4 worm cellular contexts compared by ENCODE assay signal in the genomic region with DNA sequence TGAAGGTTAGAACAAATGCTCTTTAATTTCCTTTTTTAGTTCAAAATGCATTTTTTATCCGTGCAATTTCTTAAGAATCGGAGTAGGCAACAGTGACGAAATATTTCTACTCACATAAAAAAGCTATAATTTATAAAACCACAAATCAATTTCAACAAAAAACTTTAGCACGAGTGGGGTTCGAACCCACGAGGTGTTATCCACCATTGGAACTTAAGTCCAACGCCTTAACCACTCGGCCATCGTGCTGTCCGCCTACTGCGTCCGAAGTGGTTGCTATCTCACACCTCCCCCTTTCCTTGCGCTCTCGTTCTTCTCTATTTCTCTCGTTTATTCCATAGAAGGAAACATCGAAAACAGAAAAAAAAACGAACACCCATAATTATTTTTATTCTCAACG.
A peak's percentile ranks its signal among the peaks of the same experiment; 100 is the strongest.
TF ChIP-seq lines count a peak whose summit lies in the region.

No protein-coding gene starts in this region.

TF ChIP-seq in whole organism, L2 larva, 48 proteins besides CTCF, POLR2A, EP300 and RAD21 (continued from another document):
- TF ChIP-seq zag-1 (tag; optimal IDR thresholded peaks at IDR 0.05; lab: Kevin White, UChicago) (peak; percentile 60), lin-11 (tag; optimal IDR thresholded peaks at IDR 0.05; lab: Kevin White, UChicago) (peak; percentile 50), aly-2 (tag; optimal IDR thresholded peaks at IDR 0.05; lab: Kevin White, UChicago) (no peak), ztf-4 (tag; optimal IDR thresholded peaks at IDR 0.05; lab: Kevin White, UChicago) (peak; percentile 29), nhr-23 (tag; optimal IDR thresholded peaks at IDR 0.05; lab: Kevin White, UChicago) (no peak), unc-39 (tag; optimal IDR thresholded peaks at IDR 0.05; lab: Kevin White, UChicago) (no peak), sem-4 (tag; optimal IDR thresholded peaks at IDR 0.05; lab: Kevin White, UChicago) (peak; percentile 15), crh-2 (tag; optimal IDR thresholded peaks at IDR 0.05; lab: Kevin White, UChicago) (peak; percentile 65), lsy-2 (tag; optimal IDR thresholded peaks at IDR 0.05; lab: Kevin White, UChicago) (no peak), ztf-1 (GFP tag; conservative IDR thresholded peaks at IDR 0.05; lab: Robert Waterston, UW) (no peak), mab-5 (tag; optimal IDR thresholded peaks at IDR 0.05; lab: Kevin White, UChicago) (peak; percentile 11), mbf-1 (tag; optimal IDR thresholded peaks at IDR 0.05; lab: Kevin White, UChicago) (no peak), egl-27 (tag; optimal IDR thresholded peaks at IDR 0.05; lab: Kevin White, UChicago) (peak; percentile 55), nhr-25 (tag; optimal IDR thresholded peaks at IDR 0.05; lab: Kevin White, UChicago) (no peak), lin-13 (GFP tag; optimal IDR thresholded peaks at IDR 0.05; lab: Kevin White, UChicago) (peak; percentile 75), nhr-237 (tag; optimal IDR thresholded peaks at IDR 0.05; lab: Kevin White, UChicago) (no peak), nhr-21 (tag; optimal IDR thresholded peaks at IDR 0.05; lab: Kevin White, UChicago) (peak; percentile 35), R02D3.7 (tag; optimal IDR thresholded peaks at IDR 0.05; lab: Kevin White, UChicago) (no peak)

TF ChIP-seq in whole organism, L4 larva, 104 proteins besides CTCF, POLR2A, EP300 and RAD21 (continued from another document and continues in another):
- TF ChIP-seq F49E8.2 (tag; optimal IDR thresholded peaks at IDR 0.05; lab: Kevin White, UChicago; ENCODE audit: borderline replicate concordance): no peak
- TF ChIP-seq nhr-28 (tag; optimal IDR thresholded peaks at IDR 0.05; lab: Kevin White, UChicago): no peak
- TF ChIP-seq hmg-1.1 (GFP tag; IDR thresholded peaks at IDR 0.05; lab: Robert Waterston, UW): peak; percentile 96
- peak; percentile 72 for TF ChIP-seq spr-1 (tag; optimal IDR thresholded peaks at IDR 0.05; lab: Kevin White, UChicago)
- no peak for TF ChIP-seq lsy-2 (tag; optimal IDR thresholded peaks at IDR 0.05; lab: Kevin White, UChicago)
- peak; percentile 95 for TF ChIP-seq vab-7 (GFP tag; IDR thresholded peaks at IDR 0.05; lab: Robert Waterston, UW)
- TF ChIP-seq hlh-30 (tag; optimal IDR thresholded peaks at IDR 0.05; lab: Kevin White, UChicago; ENCODE audit: insufficient read depth): peak; percentile 81
- TF ChIP-seq T26A8.4 (GFP tag; IDR thresholded peaks at IDR 0.05; lab: Robert Waterston, UW): no peak; the same call in none of the 2 replicates
- TF ChIP-seq mep-1 (tag; optimal IDR thresholded peaks at IDR 0.05; lab: Kevin White, UChicago): no peak
- TF ChIP-seq pha-4 (GFP tag; IDR thresholded peaks at IDR 0.05; lab: Robert Waterston, UW): peak; percentile 95
- no peak for TF ChIP-seq pha-4 (tag; optimal IDR thresholded peaks at IDR 0.05; lab: Kevin White, UChicago)
- no peak for TF ChIP-seq pqm-1 (tag; optimal IDR thresholded peaks at IDR 0.05; lab: Kevin White, UChicago)
- peak; percentile 72 for TF ChIP-seq nhr-111 (GFP tag; optimal IDR thresholded peaks at IDR 0.05; lab: Kevin White, UChicago)
- TF ChIP-seq zfp-2 (tag; optimal IDR thresholded peaks at IDR 0.05; lab: Kevin White, UChicago): peak; percentile 7
- TF ChIP-seq lir-3 (tag; optimal IDR thresholded peaks at IDR 0.05; lab: Kevin White, UChicago): peak; percentile 68
- TF ChIP-seq nhr-237 (tag; optimal IDR thresholded peaks at IDR 0.05; lab: Kevin White, UChicago): no peak
- TF ChIP-seq zip-11 (GFP tag; IDR thresholded peaks at IDR 0.05; lab: Robert Waterston, UW): peak; percentile 79; the same call in 1 of the 2 replicates
- TF ChIP-seq lin-15B (tag; optimal IDR thresholded peaks at IDR 0.05; lab: Kevin White, UChicago): no peak
- TF ChIP-seq lin-29 (GFP tag; IDR thresholded peaks at IDR 0.05; lab: Robert Waterston, UW): peak; percentile 82
- TF ChIP-seq ZK546.5 (tag; optimal IDR thresholded peaks at IDR 0.05; lab: Kevin White, UChicago): no peak
- no peak for TF ChIP-seq nhr-25 (tag; optimal IDR thresholded peaks at IDR 0.05; lab: Kevin White, UChicago; ENCODE audit: borderline replicate concordance, insufficient read depth)
- peak; percentile 88 for TF ChIP-seq gei-8 (GFP tag; optimal IDR thresholded peaks at IDR 0.05; lab: Kevin White, UChicago)
- TF ChIP-seq nhr-77 (tag; optimal IDR thresholded peaks at IDR 0.05; lab: Kevin White, UChicago): no peak
- no peak for TF ChIP-seq ceh-28 (tag; optimal IDR thresholded peaks at IDR 0.05; lab: Kevin White, UChicago)
- TF ChIP-seq lim-7 (GFP tag; IDR thresholded peaks at IDR 0.05; lab: Robert Waterston, UW): peak; percentile 98
- no peak for TF ChIP-seq aha-1 (tag; lab: Kevin White, UChicago)
- TF ChIP-seq mdt-29 (GFP tag; IDR thresholded peaks at IDR 0.05; lab: Robert Waterston, UW): peak; percentile 68; the same call in 1 of the 2 replicates
- TF ChIP-seq daf-8 (GFP tag; IDR thresholded peaks at IDR 0.05; lab: Robert Waterston, UW): peak; percentile 79; the same call in 1 of the 2 replicates
- TF ChIP-seq snpc-4 (tag; optimal IDR thresholded peaks at IDR 0.05; lab: Kevin White, UChicago): no peak
- no peak for TF ChIP-seq hlh-11 (tag; optimal IDR thresholded peaks at IDR 0.05; lab: Kevin White, UChicago)
- TF ChIP-seq F26F4.8 (GFP tag; conservative IDR thresholded peaks at IDR 0.05; lab: Robert Waterston, UW): peak; percentile 88
- TF ChIP-seq tag-97 (GFP tag; IDR thresholded peaks at IDR 0.05; lab: Robert Waterston, UW): no peak
- TF ChIP-seq rbr-2 (tag; optimal IDR thresholded peaks at IDR 0.05; lab: Kevin White, UChicago): peak; percentile 85
- TF ChIP-seq nhr-42 (GFP tag; IDR thresholded peaks at IDR 0.05; lab: Robert Waterston, UW): 0 out of 2 replicates have a peak, but pooled peaks have one; percentile 64
- peak; percentile 94 for TF ChIP-seq snpc-1.2 (GFP tag; IDR thresholded peaks at IDR 0.05; lab: Robert Waterston, UW)
- peak; percentile 88 for TF ChIP-seq ceh-20 (GFP tag; IDR thresholded peaks at IDR 0.05; lab: Robert Waterston, UW)
- peak; percentile 85 for TF ChIP-seq ZK337.2 (GFP tag; IDR thresholded peaks at IDR 0.05; lab: Robert Waterston, UW)

TF ChIP-seq in whole organism, late embryonic, 69 proteins besides CTCF, POLR2A, EP300 and RAD21 (continued from another document and continues in another):
- TF ChIP-seq fkh-6 (tag; optimal IDR thresholded peaks at IDR 0.05; lab: Kevin White, UChicago): peak; percentile 78
- TF ChIP-seq unc-42 (tag; optimal IDR thresholded peaks at IDR 0.05; lab: Kevin White, UChicago): peak; percentile 53
- peak; percentile 84 for TF ChIP-seq sdc-2 (tag; optimal IDR thresholded peaks at IDR 0.05; lab: Kevin White, UChicago)
- TF ChIP-seq zip-5 (tag; optimal IDR thresholded peaks at IDR 0.05; lab: Kevin White, UChicago): peak; percentile 60
- TF ChIP-seq ceh-18 (tag; optimal IDR thresholded peaks at IDR 0.05; lab: Kevin White, UChicago): peak; percentile 51
- TF ChIP-seq unc-86 (tag; optimal IDR thresholded peaks at IDR 0.05; lab: Kevin White, UChicago): peak; percentile 80
- peak; percentile 36 for TF ChIP-seq odd-2 (tag; optimal IDR thresholded peaks at IDR 0.05; lab: Kevin White, UChicago)
- TF ChIP-seq hlh-15 (tag; optimal IDR thresholded peaks at IDR 0.05; lab: Kevin White, UChicago): peak; percentile 55
- TF ChIP-seq gmeb-2 (tag; optimal IDR thresholded peaks at IDR 0.05; lab: Kevin White, UChicago): peak; percentile 70
- TF ChIP-seq lin-11 (tag; optimal IDR thresholded peaks at IDR 0.05; lab: Kevin White, UChicago): peak; percentile 71
- TF ChIP-seq fax-1 (tag; optimal IDR thresholded peaks at IDR 0.05; lab: Kevin White, UChicago): peak; percentile 69
- peak; percentile 7 for TF ChIP-seq lim-6 (tag; optimal IDR thresholded peaks at IDR 0.05; lab: Kevin White, UChicago)
- TF ChIP-seq mec-3 (tag; optimal IDR thresholded peaks at IDR 0.05; lab: Kevin White, UChicago; ENCODE audit: borderline replicate concordance): no peak
- no peak for TF ChIP-seq pha-4 (tag; optimal IDR thresholded peaks at IDR 0.05; lab: Kevin White, UChicago)
- peak; percentile 65 for TF ChIP-seq Y22D7AL.16 (tag; optimal IDR thresholded peaks at IDR 0.05; lab: Kevin White, UChicago)
- TF ChIP-seq syd-9 (tag; optimal IDR thresholded peaks at IDR 0.05; lab: Kevin White, UChicago): peak; percentile 79
- TF ChIP-seq dve-1 (tag; optimal IDR thresholded peaks at IDR 0.05; lab: Kevin White, UChicago): peak; percentile 44
- TF ChIP-seq ets-4 (tag; optimal IDR thresholded peaks at IDR 0.05; lab: Kevin White, UChicago): peak; percentile 28
- TF ChIP-seq sox-4 (tag; optimal IDR thresholded peaks at IDR 0.05; lab: Kevin White, UChicago): peak; percentile 74
- TF ChIP-seq ceh-2 (tag; optimal IDR thresholded peaks at IDR 0.05; lab: Kevin White, UChicago): peak; percentile 73
- peak; percentile 67 for TF ChIP-seq nhr-232 (tag; optimal IDR thresholded peaks at IDR 0.05; lab: Kevin White, UChicago)
- peak; percentile 62 for TF ChIP-seq F13H6.1 (tag; optimal IDR thresholded peaks at IDR 0.05; lab: Kevin White, UChicago)
- no peak for TF ChIP-seq fkh-10 (GFP tag; optimal IDR thresholded peaks at IDR 0.05; lab: Kevin White, UChicago)
- TF ChIP-seq rnt-1 (tag; optimal IDR thresholded peaks at IDR 0.05; lab: Kevin White, UChicago): peak; percentile 67
- TF ChIP-seq T23F11.4 (GFP tag; optimal IDR thresholded peaks at IDR 0.05; lab: Kevin White, UChicago): peak; percentile 70
- peak; percentile 36 for TF ChIP-seq ceh-24 (tag; optimal IDR thresholded peaks at IDR 0.05; lab: Kevin White, UChicago)
- TF ChIP-seq ceh-48 (tag; optimal IDR thresholded peaks at IDR 0.05; lab: Kevin White, UChicago): peak; percentile 63
- TF ChIP-seq nfya-1 (tag; optimal IDR thresholded peaks at IDR 0.05; lab: Kevin White, UChicago): peak; percentile 49
- TF ChIP-seq tbx-2 (tag; optimal IDR thresholded peaks at IDR 0.05; lab: Kevin White, UChicago): peak; percentile 78
- peak; percentile 99 for TF ChIP-seq ttx-3 (tag; optimal IDR thresholded peaks at IDR 0.05; lab: Kevin White, UChicago)
- TF ChIP-seq npax-4 (tag; optimal IDR thresholded peaks at IDR 0.05; lab: Kevin White, UChicago): peak; percentile 37
- peak; percentile 23 for TF ChIP-seq tbx-7 (tag; optimal IDR thresholded peaks at IDR 0.05; lab: Kevin White, UChicago)
- peak; percentile 75 for TF ChIP-seq ztf-16 (tag; optimal IDR thresholded peaks at IDR 0.05; lab: Kevin White, UChicago)
- TF ChIP-seq ahr-1 (tag; optimal IDR thresholded peaks at IDR 0.05; lab: Kevin White, UChicago): peak; percentile 49
- TF ChIP-seq hlh-6 (tag; optimal IDR thresholded peaks at IDR 0.05; lab: Kevin White, UChicago): peak; percentile 87
- peak; percentile 80 for TF ChIP-seq ceh-34 (tag; optimal IDR thresholded peaks at IDR 0.05; lab: Kevin White, UChicago)
- TF ChIP-seq pag-3 (tag; optimal IDR thresholded peaks at IDR 0.05; lab: Kevin White, UChicago; ENCODE audit: borderline replicate concordance): no peak
- peak; percentile 73 for TF ChIP-seq madf-2 (tag; optimal IDR thresholded peaks at IDR 0.05; lab: Kevin White, UChicago)
- TF ChIP-seq unc-55 (GFP tag; optimal IDR thresholded peaks at IDR 0.05; lab: Kevin White, UChicago): no peak
- TF ChIP-seq ceh-14 (tag; optimal IDR thresholded peaks at IDR 0.05; lab: Kevin White, UChicago): peak; percentile 54

TF ChIP-seq in whole organism, mixed stage, embryonic, 35 proteins besides CTCF, POLR2A, EP300 and RAD21 (continued from another document):
- TF ChIP-seq sem-2 (GFP tag; optimal IDR thresholded peaks at IDR 0.05; lab: Kevin White, UChicago) (peak; percentile 79), hlh-1 (tag; optimal IDR thresholded peaks at IDR 0.05; lab: Kevin White, UChicago) (peak; percentile 6), nhr-2 (tag; optimal IDR thresholded peaks at IDR 0.05; lab: Kevin White, UChicago) (no peak), unc-62 (GFP tag; optimal IDR thresholded peaks at IDR 0.05; lab: Kevin White, UChicago) (peak; percentile 30), ham-2 (GFP tag; optimal IDR thresholded peaks at IDR 0.05; lab: Kevin White, UChicago) (peak; percentile 60), pha-4 (tag; optimal IDR thresholded peaks at IDR 0.05; lab: Kevin White, UChicago) (peak; percentile 41), ceh-39 (tag; optimal IDR thresholded peaks at IDR 0.05; lab: Kevin White, UChicago) (no peak)
